Fruit fly (Drosophila melanogaster) whole organism, embryonic: ENCODE results near the gene CG11898.
A peak's percentile ranks its signal among the peaks of the same experiment; 100 is the strongest.

Source experiments
- Ada2b ChIP-seq: fragments of 200-800 bp; sonication (Bioruptor generic); IDR thresholded peaks from 2 replicates; pipeline ENCODE4 v1.3.6; 2022; ENCODE audit warnings: missing biosample characterization, missing genetic modification characterization
- CG1024 ChIP-seq: fragments of 200-800 bp; sonication (Bioruptor generic); IDR thresholded peaks from 2 replicates; pipeline ENCODE4 v1.3.6; 2022; ENCODE audit warnings: missing biosample characterization, missing genetic modification characterization
- CG11247 ChIP-seq: fragments of 200-800 bp; sonication (Bioruptor generic); IDR thresholded peaks from 2 replicates; pipeline ENCODE4 v1.3.6; 2022; ENCODE audit warnings: missing biosample characterization, missing genetic modification characterization
- CG11696 ChIP-seq: fragments of 200-800 bp; sonication (Bioruptor generic); IDR thresholded peaks from 2 replicates; pipeline ENCODE4 v1.3.6; 2022; ENCODE audit warnings: missing biosample characterization, missing genetic modification characterization
- CG12219 ChIP-seq: fragments of 200-800 bp; sonication (Bioruptor generic); optimal IDR thresholded peaks from 3 replicates; lab custom pipeline; 2018; ENCODE audit warnings: missing biosample characterization, mild to moderate bottlenecking, missing genetic modification characterization
- CG13287 ChIP-seq: fragments of 200-800 bp; sonication (Bioruptor generic); IDR thresholded peaks from 2 replicates; pipeline ENCODE4 v1.3.6; 2022; ENCODE audit warnings: missing biosample characterization, missing genetic modification characterization; ENCODE audit not compliant: partially characterized antibody
- CG15514 ChIP-seq: fragments of 200-800 bp; sonication (Bioruptor generic); optimal IDR thresholded peaks from 3 replicates; lab custom pipeline; 2017; ENCODE audit warnings: missing biosample characterization, missing genetic modification characterization, mild to moderate bottlenecking, moderate library complexity, missing genetic modification reagents
- CG15696 ChIP-seq: fragments of 200-800 bp; sonication (Bioruptor generic); optimal IDR thresholded peaks from 2 replicates; lab custom pipeline; 2019; ENCODE audit warnings: missing biosample characterization, mild to moderate bottlenecking, missing genetic modification characterization, moderate library complexity
- CG1602 ChIP-seq: fragments of 200-800 bp; sonication (Bioruptor generic); optimal IDR thresholded peaks from 3 replicates; lab custom pipeline; 2016; ENCODE audit warnings: missing biosample characterization, missing genetic modification characterization
- CG17612 ChIP-seq: fragments of 200-800 bp; sonication (Bioruptor generic); IDR thresholded peaks from 2 replicates; pipeline ENCODE4 v1.3.6; 2022; ENCODE audit warnings: missing biosample characterization, missing genetic modification characterization
- CG17912 ChIP-seq: fragments of 200-800 bp; sonication (Bioruptor generic); optimal IDR thresholded peaks from 2 replicates; lab custom pipeline; 2018; ENCODE audit warnings: missing biosample characterization, mild to moderate bottlenecking, missing genetic modification characterization
- CG18262 ChIP-seq: fragments of 200-800 bp; optimal IDR thresholded peaks from 3 replicates; lab custom pipeline; 2019; ENCODE audit warnings: missing biosample characterization, mild to moderate bottlenecking, missing genetic modification characterization, moderate library complexity
- CG32532 ChIP-seq: fragments of 200-800 bp; sonication (Bioruptor generic); IDR thresholded peaks from 2 replicates; pipeline ENCODE4 v1.3.6; 2022; ENCODE audit warnings: missing biosample characterization, missing genetic modification characterization
- CG3847 ChIP-seq: fragments of 200-800 bp; sonication (Bioruptor generic); IDR thresholded peaks from 2 replicates; pipeline ENCODE4 v1.3.6; 2022; ENCODE audit warnings: missing biosample characterization, missing genetic modification characterization
- CG43689 ChIP-seq: fragments of 200-800 bp; sonication (Bioruptor generic); IDR thresholded peaks from 2 replicates; pipeline ENCODE4 v1.3.6; 2022; ENCODE audit warnings: missing biosample characterization, missing genetic modification characterization
- CG4617 ChIP-seq: fragments of 200-800 bp; sonication (Bioruptor generic); optimal IDR thresholded peaks from 3 replicates; lab custom pipeline; 2016; ENCODE audit warnings: missing biosample characterization, missing genetic modification characterization, borderline replicate concordance
- CG7271 ChIP-seq: fragments of 200-800 bp; sonication (Bioruptor generic); optimal IDR thresholded peaks from 2 replicates; lab custom pipeline; 2018; ENCODE audit warnings: missing biosample characterization, mild to moderate bottlenecking, missing genetic modification characterization, moderate library complexity
- CG7839 ChIP-seq: fragments of 200-800 bp; sonication (Bioruptor generic); optimal IDR thresholded peaks from 3 replicates; lab custom pipeline; 2018; ENCODE audit warnings: missing biosample characterization, mild to moderate bottlenecking, missing genetic modification characterization, moderate library complexity
- CG8281 ChIP-seq: fragments of 200-800 bp; sonication (Bioruptor generic); optimal IDR thresholded peaks from 2 replicates; lab custom pipeline; 2018; ENCODE audit warnings: missing biosample characterization, mild to moderate bottlenecking, missing genetic modification characterization, moderate library complexity
- CG8944 ChIP-seq: fragments of 200-800 bp; sonication (Bioruptor generic); optimal IDR thresholded peaks from 3 replicates; lab custom pipeline; 2016; ENCODE audit warnings: missing biosample characterization, missing genetic modification characterization
- Ets97D ChIP-seq: fragments of 200-800 bp; sonication (Bioruptor generic); optimal IDR thresholded peaks from 3 replicates; lab custom pipeline; 2016; ENCODE audit warnings: missing biosample characterization, missing genetic modification characterization
- Hmr ChIP-seq: fragments of 200-800 bp; sonication (Bioruptor generic); optimal IDR thresholded peaks from 3 replicates; lab custom pipeline; 2017; ENCODE audit warnings: mild to moderate bottlenecking, missing biosample characterization, missing genetic modification reagents, missing genetic modification characterization
- Hr39 ChIP-seq: fragments of >200 bp; optimal IDR thresholded peaks from 2 replicates; lab custom pipeline; 2017
- Lim3 ChIP-seq: fragments of 200-800 bp; sonication (Bioruptor generic); IDR thresholded peaks from 2 replicates; pipeline ENCODE4 v1.3.6; 2022; ENCODE audit warnings: missing biosample characterization, missing genetic modification characterization
- MTF-1 ChIP-seq: fragments of 200-800 bp; sonication (Bioruptor generic); optimal IDR thresholded peaks from 2 replicates; lab custom pipeline; 2018; ENCODE audit warnings: missing biosample characterization, mild to moderate bottlenecking, missing genetic modification characterization, borderline replicate concordance
- Max ChIP-seq: fragments of 200-800 bp; sonication (Bioruptor generic); optimal IDR thresholded peaks from 2 replicates; lab custom pipeline; 2016; ENCODE audit warnings: missing biosample characterization, mild to moderate bottlenecking, missing genetic modification characterization
- Mrtf ChIP-seq: fragments of 200-800 bp; sonication (Bioruptor generic); IDR thresholded peaks from 3 replicates; pipeline ENCODE4 v1.3.6; 2022; ENCODE audit warnings: missing biosample characterization, missing genetic modification characterization
- NC2β ChIP-seq: fragments of 200-800 bp; sonication (Bioruptor generic); optimal IDR thresholded peaks from 2 replicates; lab custom pipeline; 2016; ENCODE audit warnings: missing biosample characterization, missing genetic modification characterization
- Oaz ChIP-seq: fragments of 200-800 bp; sonication (Bioruptor generic); IDR thresholded peaks from 2 replicates; pipeline ENCODE4 v1.3.6; 2022; ENCODE audit warnings: missing biosample characterization, missing genetic modification characterization
- aop ChIP-seq: fragments of 200-800 bp; sonication (Bioruptor generic); IDR thresholded peaks from 2 replicates; pipeline ENCODE4 v1.3.6; 2022; ENCODE audit warnings: missing biosample characterization, missing genetic modification characterization
- btn ChIP-seq: fragments of 200-800 bp; sonication (Bioruptor generic); optimal IDR thresholded peaks from 2 replicates; lab custom pipeline; 2016; ENCODE audit warnings: missing biosample characterization, missing genetic modification characterization
- cas ChIP-seq: fragments of 200-800 bp; sonication (Bioruptor generic); IDR thresholded peaks from 2 replicates; pipeline ENCODE4 v1.3.6; 2022; ENCODE audit warnings: missing biosample characterization, missing genetic modification characterization
- chn ChIP-seq: fragments of 200-800 bp; sonication (Bioruptor generic); optimal IDR thresholded peaks from 2 replicates; lab custom pipeline; 2016; ENCODE audit warnings: missing biosample characterization, missing genetic modification characterization
- crol ChIP-seq: fragments of 200-800 bp; sonication (Bioruptor generic); IDR thresholded peaks from 2 replicates; pipeline ENCODE4 v1.3.6; 2022; ENCODE audit warnings: missing biosample characterization, missing genetic modification characterization
- danr ChIP-seq: fragments of 200-800 bp; sonication (Bioruptor generic); IDR thresholded peaks from 2 replicates; pipeline ENCODE4 v1.3.6; 2022; ENCODE audit warnings: missing biosample characterization, missing genetic modification characterization
- fu2 ChIP-seq: fragments of 200-800 bp; sonication (Bioruptor generic); optimal IDR thresholded peaks from 2 replicates; lab custom pipeline; 2016; ENCODE audit warnings: missing biosample characterization, missing genetic modification characterization
- grau ChIP-seq: fragments of 200-800 bp; optimal IDR thresholded peaks from 3 replicates; lab custom pipeline; 2019; ENCODE audit warnings: missing biosample characterization, mild to moderate bottlenecking, missing genetic modification characterization, moderate library complexity
- grn ChIP-seq: fragments of 200-800 bp; sonication (Bioruptor generic); optimal IDR thresholded peaks from 3 replicates; lab custom pipeline; 2017; ENCODE audit warnings: missing biosample characterization, missing genetic modification characterization
- hb ChIP-seq: fragments of 200-800 bp; sonication (Bioruptor generic); IDR thresholded peaks from 3 replicates; pipeline ENCODE4 v1.3.6; 2022; ENCODE audit warnings: missing biosample characterization, missing genetic modification characterization; ENCODE audit not compliant: partially characterized antibody
- her ChIP-seq: fragments of 200-800 bp; sonication (Bioruptor generic); optimal IDR thresholded peaks from 2 replicates; lab custom pipeline; 2016; ENCODE audit warnings: missing biosample characterization, missing genetic modification characterization
- hth ChIP-seq: fragments of >200 bp; optimal IDR thresholded peaks from 2 replicates; lab custom pipeline; 2017; ENCODE audit warnings: inconsistent platforms
- kay ChIP-seq: fragments of 200-800 bp; sonication (Bioruptor generic); optimal IDR thresholded peaks from 2 replicates; lab custom pipeline; 2016; ENCODE audit warnings: missing biosample characterization, missing genetic modification characterization
- pfk ChIP-seq: fragments of 200-800 bp; sonication (Bioruptor generic); optimal IDR thresholded peaks from 2 replicates; lab custom pipeline; 2018; ENCODE audit warnings: missing biosample characterization, mild to moderate bottlenecking, missing genetic modification characterization, moderate library complexity
- phol ChIP-seq: fragments of 200-800 bp; sonication (Bioruptor generic); optimal IDR thresholded peaks from 3 replicates; lab custom pipeline; 2018; ENCODE audit warnings: missing biosample characterization, mild to moderate bottlenecking, missing genetic modification characterization, moderate library complexity
- pum ChIP-seq: fragments of 200-800 bp; sonication (Bioruptor generic); optimal IDR thresholded peaks from 2 replicates; lab custom pipeline; 2016; ENCODE audit warnings: missing biosample characterization, missing genetic modification characterization
- ranshi ChIP-seq: fragments of 200-800 bp; sonication (Bioruptor generic); IDR thresholded peaks from 2 replicates; pipeline ENCODE4 v1.3.6; 2022; ENCODE audit warnings: missing biosample characterization, missing genetic modification characterization
- tin ChIP-seq: fragments of 200-800 bp; sonication (Bioruptor generic); optimal IDR thresholded peaks from 3 replicates; lab custom pipeline; 2016; ENCODE audit warnings: missing biosample characterization, missing genetic modification characterization
- tna ChIP-seq: fragments of 200-800 bp; sonication (Bioruptor generic); IDR thresholded peaks from 2 replicates; pipeline ENCODE4 v1.3.6; 2022; ENCODE audit warnings: missing biosample characterization, missing genetic modification characterization; ENCODE audit not compliant: partially characterized antibody
- tx ChIP-seq: fragments of 200-800 bp; sonication (Bioruptor generic); optimal IDR thresholded peaks from 2 replicates; lab custom pipeline; 2016; ENCODE audit warnings: missing biosample characterization, missing genetic modification characterization

CG11898 gene

DNA sequence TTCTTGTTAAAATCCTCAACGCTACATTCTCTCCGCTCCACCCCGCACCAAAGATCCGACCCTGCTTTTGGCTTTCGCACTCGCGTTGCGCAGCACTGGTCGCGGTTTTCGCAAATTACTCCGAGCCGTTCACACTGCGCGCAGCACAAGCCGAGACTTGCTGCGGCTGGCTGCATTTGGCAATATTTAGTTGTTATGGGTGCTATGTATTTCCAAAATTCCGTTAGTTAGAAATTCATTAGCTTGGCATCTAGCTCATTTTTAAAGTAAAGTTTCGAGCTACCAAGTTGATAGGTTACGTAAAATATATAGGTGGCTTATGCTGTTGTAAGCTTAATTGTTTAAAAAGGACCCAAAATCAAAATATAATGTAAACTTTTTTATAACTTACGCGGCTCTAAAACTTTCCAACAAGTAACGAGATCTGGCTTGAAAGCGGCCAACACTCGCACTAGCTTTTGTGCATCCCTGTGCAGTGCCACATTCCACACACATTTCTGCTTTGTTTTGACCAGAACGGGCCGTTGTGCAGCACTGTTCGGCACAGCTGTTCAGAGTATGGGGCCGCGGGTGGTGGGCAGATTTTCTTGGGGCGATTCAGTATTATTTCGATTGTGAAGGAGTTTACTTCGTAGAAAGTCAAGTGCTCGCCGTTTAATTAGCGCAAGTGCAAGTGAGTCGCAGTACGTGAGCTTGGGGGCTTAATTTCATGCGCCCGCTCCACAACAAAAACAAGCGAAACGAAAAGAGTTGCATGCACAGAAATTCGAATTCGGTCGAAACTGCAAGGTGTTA lies 42.4 kb upstream of the CG11898 start, which contains the start of the genes yem and Ctl2 (continued):
- TF ChIP-seq aop (no peak; the same call in 1 of the 2 replicates), Ada2b (GFP tag; lab: Robert Waterston, UW) (no peak; the same call in 1 of the 2 replicates), CG12219 (GFP tag; lab: Kevin White, UChicago) (peak; percentile 43), CG15514 (GFP tag; lab: Kevin White, UChicago) (peak; percentile 38), tx (peak; percentile 86), Lim3 (GFP tag; lab: Robert Waterston, UW) (no peak), tin (GFP tag; lab: Kevin White, UChicago) (peak; percentile 84), CG11696 (GFP tag; lab: Robert Waterston, UW) (no peak), CG3847 (peak; percentile 68), Hr39 (peak; percentile 75), pfk (GFP tag; lab: Kevin White, UChicago) (peak; percentile 40), pum (peak; percentile 83), grn (GFP tag; lab: Kevin White, UChicago) (no peak), Max (GFP tag; lab: Kevin White, UChicago) (peak; percentile 81), phol (tag; lab: Kevin White, UChicago) (peak; percentile 75), crol (GFP tag; lab: Robert Waterston, UW) (peak; percentile 95), CG7839 (tag; lab: Kevin White, UChicago) (peak; percentile 59), tna (0 out of 2 replicates have a peak, but pooled peaks have one; percentile 16), grau (tag; lab: Kevin White, UChicago) (peak; percentile 72), CG32532 (GFP tag; lab: Robert Waterston, UW) (no peak; the same call in none of the 2 replicates), CG4617 (GFP tag; lab: Kevin White, UChicago) (peak; percentile 23), CG17612 (GFP tag; lab: Robert Waterston, UW) (peak; percentile 32; the same call in 1 of the 2 replicates), cas (GFP tag; lab: Robert Waterston, UW) (no peak; the same call in 1 of the 2 replicates), CG8281 (tag; lab: Kevin White, UChicago) (peak; percentile 6), CG7271 (tag; lab: Kevin White, UChicago) (no peak), hb (GFP tag; lab: Robert Waterston, UW) (no peak), CG1602 (GFP tag; lab: Kevin White, UChicago) (peak; percentile 65), MTF-1 (peak; percentile 25), CG13287 (GFP tag; lab: Robert Waterston, UW) (peak; percentile 14; the same call in 1 of the 2 replicates), hth (lab: Kevin White, UChicago) (no peak), CG18262 (peak; percentile 68), ranshi (GFP tag; lab: Robert Waterston, UW) (peak; percentile 59; the same call in 1 of the 2 replicates), CG15696 (tag; lab: Kevin White, UChicago) (peak; percentile 49), CG8944 (peak; percentile 72), danr (no peak), fu2 (GFP tag; lab: Kevin White, UChicago) (peak; percentile 86), CG43689 (GFP tag; lab: Robert Waterston, UW) (no peak), chn (GFP tag; lab: Kevin White, UChicago) (peak; percentile 76), CG1024 (GFP tag; lab: Robert Waterston, UW) (peak; percentile 25; the same call in 1 of the 2 replicates), CG17912 (no peak), Ets97D (GFP tag; lab: Kevin White, UChicago) (peak; percentile 81), Oaz (peak; percentile 30; the same call in 1 of the 2 replicates), btn (peak; percentile 50), CG11247 (GFP tag; lab: Robert Waterston, UW) (peak; percentile 50), NC2β (GFP tag; lab: Kevin White, UChicago) (peak; percentile 59), her (GFP tag; lab: Kevin White, UChicago) (peak; percentile 45), kay (GFP tag; lab: Kevin White, UChicago) (peak; percentile 64), Mrtf (GFP tag; lab: Robert Waterston, UW) (peak; percentile 59), Hmr (GFP tag; lab: Kevin White, UChicago) (peak; percentile 76)
